Fruit fly (Drosophila melanogaster): ENCODE data around the gene grn.

grn gene

dm6 chr3R:8113833-8114673, 67.2 kb downstream of the grn start (continued):
- TF ChIP-seq crp (GFP tag; optimal IDR thresholded peaks at IDR 0.05) = peak in 1 of 2 experiments; percentile 42
- peak; percentile 68 for TF ChIP-seq luna (GFP tag; optimal IDR thresholded peaks at IDR 0.05)
- peak; percentile 78 for TF ChIP-seq pum (GFP tag; optimal IDR thresholded peaks at IDR 0.05)
- peak; percentile 81 to 83 for TF ChIP-seq Hr51 (GFP tag; optimal IDR thresholded peaks at IDR 0.05)
- no peak for TF ChIP-seq Kr (GFP tag; optimal IDR thresholded peaks at IDR 0.05)
- no peak for TF ChIP-seq hbn (GFP tag; IDR thresholded peaks at IDR 0.05; ENCODE audit: partially characterized antibody)
- peak; percentile 71 to 85 for TF ChIP-seq bsh (GFP tag; optimal IDR thresholded peaks at IDR 0.05)
- TF ChIP-seq CG2712 (tag; optimal IDR thresholded peaks at IDR 0.05) = peak; percentile 80
- peak; percentile 92 for TF ChIP-seq Xrp1 (GFP tag; IDR thresholded peaks at IDR 0.05)
- no peak for TF ChIP-seq hkb (optimal IDR thresholded peaks at IDR 0.05)
- TF ChIP-seq hkb (GFP tag; IDR thresholded peaks at IDR 0.05) = peak; percentile 85
- no peak for TF ChIP-seq ato (GFP tag; IDR thresholded peaks at IDR 0.05; ENCODE audit: partially characterized antibody)
- TF ChIP-seq HLHmδ (GFP tag; optimal IDR thresholded peaks at IDR 0.05) = no peak
- peak; percentile 69 for TF ChIP-seq CG14050 (GFP tag; IDR thresholded peaks at IDR 0.05)
- peak; percentile 79 for TF ChIP-seq CG18476 (GFP tag; optimal IDR thresholded peaks at IDR 0.05)
- TF ChIP-seq h (optimal IDR thresholded peaks at IDR 0.05) = no peak
- peak; percentile 48 for TF ChIP-seq CG16815 (GFP tag; optimal IDR thresholded peaks at IDR 0.05)
- peak; percentile 35 for TF ChIP-seq run (tag; optimal IDR thresholded peaks at IDR 0.05)
- TF ChIP-seq CG8924 (tag; optimal IDR thresholded peaks at IDR 0.05) = peak; percentile 91
- peak; percentile 82 for TF ChIP-seq CG6683 (GFP tag; optimal IDR thresholded peaks at IDR 0.05)
- TF ChIP-seq D (optimal IDR thresholded peaks at IDR 0.05) = no peak
- peak; percentile 74 for TF ChIP-seq D (GFP tag; optimal IDR thresholded peaks at IDR 0.05)
- TF ChIP-seq PHDP (tag; optimal IDR thresholded peaks at IDR 0.05) = peak; percentile 85
- peak; percentile 78 for TF ChIP-seq CG18619 (GFP tag; optimal IDR thresholded peaks at IDR 0.05)
- peak; percentile 88 for TF ChIP-seq CG2678 (tag; optimal IDR thresholded peaks at IDR 0.05)
- peak; percentile 71 for TF ChIP-seq CG10147 (GFP tag; optimal IDR thresholded peaks at IDR 0.05)
- peak; percentile 94 for TF ChIP-seq Ets65A (GFP tag)
- TF ChIP-seq CG13424 (tag; optimal IDR thresholded peaks at IDR 0.05) = peak; percentile 78
- peak; percentile 78 for TF ChIP-seq CG13296 (GFP tag; optimal IDR thresholded peaks at IDR 0.05)
- peak; percentile 71 for TF ChIP-seq H15 (GFP tag; IDR thresholded peaks at IDR 0.05)
- TF ChIP-seq emc (GFP tag; optimal IDR thresholded peaks at IDR 0.05) = peak; percentile 32
- TF ChIP-seq chinmo (GFP tag; IDR thresholded peaks at IDR 0.05; ENCODE audit: partially characterized antibody) = peak; percentile 88
- no peak for TF ChIP-seq fru (optimal IDR thresholded peaks at IDR 0.05)
- no peak for TF ChIP-seq Doc2 (GFP tag; IDR thresholded peaks at IDR 0.05)
- TF ChIP-seq CG7357 (GFP tag; IDR thresholded peaks at IDR 0.05) = peak; percentile 68; the same call in 2 of the 3 replicates
- peak; percentile 85 for TF ChIP-seq nau (GFP tag; optimal IDR thresholded peaks at IDR 0.05)
- peak; percentile 89 for TF ChIP-seq CG10979 (tag; optimal IDR thresholded peaks at IDR 0.05)
- TF ChIP-seq CG4282 (GFP tag; optimal IDR thresholded peaks at IDR 0.05) = peak; percentile 28
- TF ChIP-seq cas (GFP tag; IDR thresholded peaks at IDR 0.05) = peak; percentile 60; the same call in 1 of the 2 replicates
- peak; percentile 80 for TF ChIP-seq seq (GFP tag; IDR thresholded peaks at IDR 0.05)
- no peak for TF ChIP-seq Hr39 (optimal IDR thresholded peaks at IDR 0.05)
- no peak for TF ChIP-seq Bgb (GFP tag; IDR thresholded peaks at IDR 0.05; ENCODE audit: partially characterized antibody)
- peak; percentile 85 for TF ChIP-seq Hsf (GFP tag; optimal IDR thresholded peaks at IDR 0.05)
- TF ChIP-seq CG30431 (GFP tag; optimal IDR thresholded peaks at IDR 0.05) = peak; percentile 41
- peak; percentile 78 for TF ChIP-seq CG7786 (GFP tag; optimal IDR thresholded peaks at IDR 0.05)
- peak; percentile 79 for TF ChIP-seq CG1647 (GFP tag; optimal IDR thresholded peaks at IDR 0.05)
- peak; percentile 74 for TF ChIP-seq Rx (GFP tag; IDR thresholded peaks at IDR 0.05)
- peak; percentile 87 for TF ChIP-seq BtbVII (GFP tag; optimal IDR thresholded peaks at IDR 0.05)
- TF ChIP-seq CG10431 (GFP tag; optimal IDR thresholded peaks at IDR 0.05) = no peak
- TF ChIP-seq org-1 (GFP tag; optimal IDR thresholded peaks at IDR 0.05) = peak; percentile 82

All from whole organism, embryonic.